Worm (Caenorhabditis elegans) whole organism, dauer: ENCODE results near the gene C34D4.2.

ENCODE experiments used
- unc-62 ChIP-seq: sonication (generic microtip); optimal IDR thresholded peaks from 2 replicates; lab custom pipeline; 2017; ENCODE audit warnings: missing biosample characterization, missing genetic modification reagents, missing genetic modification characterization

C34D4.2 gene

ce11 chrIV:7188528-7189422, 34.3 kb downstream of the C34D4.2 start, which contains the start of gene srlf-7:
Gene srlf-7, plus strand, starts transcription at chrIV:7189287.
- TF ChIP-seq unc-62 (GFP tag; lab: Kevin White, UChicago): no peak

- no peak for TF ChIP-seq unc-62 (GFP tag; lab: Kevin White, UChicago)
These were observed 36.0 kb downstream of the C34D4.2 start for ce11 chrIV:7190409-7190808.

ce11 chrIV:7191745-7192144, 37.3 kb downstream of the C34D4.2 start, which contains the start of gene R13A1.5:
Gene R13A1.5, minus strand, starts transcription at chrIV:7191845.
- no peak for TF ChIP-seq unc-62 (GFP tag; lab: Kevin White, UChicago)

- no peak for TF ChIP-seq unc-62 (GFP tag; lab: Kevin White, UChicago)
These were observed 41.3 kb downstream of the C34D4.2 start, which contains the start of gene best-16 for ce11 chrIV:7195734-7196133. Gene best-16, minus strand, starts transcription at chrIV:7195834.

ce11 chrIV:7196853-7197252, 42.4 kb downstream of the C34D4.2 start, which contains the start of gene unc-8:
Gene unc-8, plus strand, starts transcription at chrIV:7197153.
- no peak for TF ChIP-seq unc-62 (GFP tag; lab: Kevin White, UChicago)

ce11 chrIV:7203696-7204095, 49.2 kb downstream of the C34D4.2 start, which contains the start of gene R13A1.3:
Gene R13A1.3, plus strand, starts transcription at chrIV:7203996.
- TF ChIP-seq unc-62 (GFP tag; lab: Kevin White, UChicago): no peak
